Fruit fly (Drosophila melanogaster) whole organism, pupa: ENCODE data around the gene CG11562.

Experiments used
- CG10348 ChIP-seq: fragments of 200-800 bp; sonication (Bioruptor generic); IDR thresholded peaks from 2 replicates; pipeline ENCODE4 v1.3.6; 2022; ENCODE audit warnings: missing biosample characterization, missing genetic modification characterization
- CG12605 ChIP-seq: fragments of 200-800 bp; sonication (Bioruptor generic); IDR thresholded peaks from 2 replicates; pipeline ENCODE4 v1.3.6; 2022; ENCODE audit warnings: missing biosample characterization, missing genetic modification characterization
- CG13204 ChIP-seq: fragments of 200-800 bp; sonication (Bioruptor generic); optimal IDR thresholded peaks from 2 replicates; lab custom pipeline; 2018; ENCODE audit warnings: missing biosample characterization, mild to moderate bottlenecking, missing genetic modification characterization, moderate library complexity
- CG14655 ChIP-seq: fragments of 200-800 bp; sonication (Bioruptor generic); optimal IDR thresholded peaks from 3 replicates; lab custom pipeline; 2017; ENCODE audit warnings: mild to moderate bottlenecking, missing biosample characterization, missing genetic modification reagents, missing genetic modification characterization
- CG15710 ChIP-seq: fragments of 200-800 bp; sonication (Bioruptor generic); optimal IDR thresholded peaks from 2 replicates; lab custom pipeline; 2018; ENCODE audit warnings: missing biosample characterization, mild to moderate bottlenecking, missing genetic modification characterization, moderate library complexity
- CG17806 ChIP-seq: fragments of 200-800 bp; sonication (Bioruptor generic); optimal IDR thresholded peaks from 2 replicates; lab custom pipeline; 2018; ENCODE audit warnings: missing biosample characterization, mild to moderate bottlenecking, missing genetic modification characterization, moderate library complexity
- CG32121 ChIP-seq: fragments of 200-800 bp; sonication (Bioruptor generic); IDR thresholded peaks from 2 replicates; pipeline ENCODE4 v1.3.6; 2022; ENCODE audit warnings: missing biosample characterization, missing genetic modification characterization
- CG34367 ChIP-seq: fragments of 200-800 bp; sonication (Bioruptor generic); optimal IDR thresholded peaks from 2 replicates; lab custom pipeline; 2018; ENCODE audit warnings: missing biosample characterization, mild to moderate bottlenecking, missing genetic modification characterization
- CG4496 ChIP-seq: fragments of 200-800 bp; sonication (Bioruptor generic); IDR thresholded peaks from 3 replicates; pipeline ENCODE4 v1.3.6; 2022; ENCODE audit warnings: missing biosample characterization, missing genetic modification characterization
- CG8159 ChIP-seq: fragments of 200-800 bp; sonication (Bioruptor generic); optimal IDR thresholded peaks from 3 replicates; lab custom pipeline; 2018; ENCODE audit warnings: missing biosample characterization, mild to moderate bottlenecking, missing genetic modification characterization, moderate library complexity
- CG8301 ChIP-seq: fragments of 200-800 bp; sonication (Bioruptor generic); optimal IDR thresholded peaks from 2 replicates; lab custom pipeline; 2018; ENCODE audit warnings: missing biosample characterization, mild to moderate bottlenecking, missing genetic modification characterization
- CG9948 ChIP-seq: fragments of 200-800 bp; sonication (Bioruptor generic); optimal IDR thresholded peaks from 2 replicates; lab custom pipeline; 2018; ENCODE audit warnings: missing biosample characterization, mild to moderate bottlenecking, missing genetic modification characterization, moderate library complexity
- D1 ChIP-seq: fragments of 200-800 bp; sonication (Bioruptor generic); optimal IDR thresholded peaks from 2 replicates; lab custom pipeline; 2018; ENCODE audit warnings: missing biosample characterization, mild to moderate bottlenecking, missing genetic modification characterization, moderate library complexity
- EcR ChIP-seq: fragments of 200-800 bp; sonication (Bioruptor generic); optimal IDR thresholded peaks from 3 replicates; lab custom pipeline; 2019; ENCODE audit warnings: missing biosample characterization, missing genetic modification characterization, mild to moderate bottlenecking, moderate library complexity, missing genetic modification reagents
- Ets98B ChIP-seq: fragments of 200-800 bp; sonication (Bioruptor generic); IDR thresholded peaks from 2 replicates; pipeline ENCODE4 v1.3.6; 2022; ENCODE audit warnings: missing biosample characterization, missing genetic modification characterization
- Pif1A ChIP-seq: fragments of 200-800 bp; sonication (Bioruptor generic); optimal IDR thresholded peaks from 3 replicates; lab custom pipeline; 2016; ENCODE audit warnings: missing biosample characterization, missing genetic modification characterization
- Pif1B ChIP-seq: fragments of 200-800 bp; sonication (Bioruptor generic); optimal IDR thresholded peaks from 3 replicates; lab custom pipeline; 2016; ENCODE audit warnings: missing biosample characterization, missing genetic modification characterization
- Snoo ChIP-seq: fragments of 200-800 bp; sonication (Bioruptor generic); optimal IDR thresholded peaks from 3 replicates; lab custom pipeline; 2017; ENCODE audit warnings: missing biosample characterization, mild to moderate bottlenecking, missing genetic modification characterization, inconsistent platforms
- fd96Ca ChIP-seq: fragments of 200-800 bp; sonication (Bioruptor generic); IDR thresholded peaks from 3 replicates; pipeline ENCODE4 v1.3.6; 2022; ENCODE audit warnings: missing biosample characterization, missing genetic modification characterization
- gl ChIP-seq: fragments of 200-800 bp; sonication (Bioruptor generic); optimal IDR thresholded peaks from 2 replicates; lab custom pipeline; 2018; ENCODE audit warnings: missing biosample characterization, mild to moderate bottlenecking, missing genetic modification characterization
- rn ChIP-seq: fragments of 200-800 bp; sonication (Bioruptor generic); IDR thresholded peaks from 2 replicates; pipeline ENCODE4 v1.3.6; 2022; ENCODE audit warnings: missing biosample characterization, missing genetic modification characterization

The CG11562 gene

DNA sequence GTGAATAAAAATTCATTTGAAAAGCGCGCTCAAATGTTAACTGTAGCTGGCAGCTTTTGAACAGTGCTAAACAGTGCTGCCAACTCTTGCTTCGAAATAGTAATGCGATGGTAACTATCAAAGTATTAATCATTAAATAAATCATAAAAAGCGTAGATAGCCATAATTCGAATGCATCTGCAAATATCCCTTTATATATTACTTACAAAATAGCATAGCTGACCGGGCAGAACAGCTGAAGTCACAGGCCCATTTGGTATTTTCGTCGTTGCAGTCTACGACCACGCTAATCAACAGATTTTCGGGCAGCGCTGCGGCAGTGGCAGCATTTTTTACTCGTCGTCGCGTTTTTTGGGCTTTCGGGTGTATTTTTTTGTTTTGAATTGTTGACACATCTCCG, 13.4 kb downstream of the CG11562 start, which contains the start of gene Plc21C:
TSS of gene Plc21C (plus strand) at position 290 of the 400 bp plus-strand sequence.
- no peak for TF ChIP-seq rn
- peak; percentile 14 for TF ChIP-seq CG8159 (tag; lab: Kevin White, UChicago)
- TF ChIP-seq CG8301 (tag; lab: Kevin White, UChicago) = no peak
- no peak for TF ChIP-seq CG13204 (GFP tag; lab: Kevin White, UChicago)
- no peak for TF ChIP-seq fd96Ca (GFP tag; lab: Robert Waterston, UW)
- no peak for TF ChIP-seq Snoo (tag; lab: Kevin White, UChicago)
- no peak for TF ChIP-seq CG12605 (GFP tag; lab: Robert Waterston, UW)
- TF ChIP-seq Ets98B (GFP tag; lab: Robert Waterston, UW) = no peak
- TF ChIP-seq EcR (GFP tag; lab: Kevin White, UChicago) = no peak
- no peak for TF ChIP-seq CG10348
- no peak for TF ChIP-seq D1
- TF ChIP-seq CG32121 (GFP tag; lab: Robert Waterston, UW) = no peak
- no peak for TF ChIP-seq CG34367 (tag; lab: Kevin White, UChicago)
- TF ChIP-seq Pif1B (GFP tag; lab: Kevin White, UChicago) = no peak
- TF ChIP-seq CG17806 = peak; percentile 11
- TF ChIP-seq gl (tag; lab: Kevin White, UChicago) = no peak
- TF ChIP-seq CG14655 (GFP tag; lab: Kevin White, UChicago) = peak; percentile 9
- no peak for TF ChIP-seq CG4496
- no peak for TF ChIP-seq CG9948 (tag; lab: Kevin White, UChicago)
- TF ChIP-seq CG15710 (tag; lab: Kevin White, UChicago) = peak; percentile 27
- no peak for TF ChIP-seq Pif1A (GFP tag; lab: Kevin White, UChicago)

DNA sequence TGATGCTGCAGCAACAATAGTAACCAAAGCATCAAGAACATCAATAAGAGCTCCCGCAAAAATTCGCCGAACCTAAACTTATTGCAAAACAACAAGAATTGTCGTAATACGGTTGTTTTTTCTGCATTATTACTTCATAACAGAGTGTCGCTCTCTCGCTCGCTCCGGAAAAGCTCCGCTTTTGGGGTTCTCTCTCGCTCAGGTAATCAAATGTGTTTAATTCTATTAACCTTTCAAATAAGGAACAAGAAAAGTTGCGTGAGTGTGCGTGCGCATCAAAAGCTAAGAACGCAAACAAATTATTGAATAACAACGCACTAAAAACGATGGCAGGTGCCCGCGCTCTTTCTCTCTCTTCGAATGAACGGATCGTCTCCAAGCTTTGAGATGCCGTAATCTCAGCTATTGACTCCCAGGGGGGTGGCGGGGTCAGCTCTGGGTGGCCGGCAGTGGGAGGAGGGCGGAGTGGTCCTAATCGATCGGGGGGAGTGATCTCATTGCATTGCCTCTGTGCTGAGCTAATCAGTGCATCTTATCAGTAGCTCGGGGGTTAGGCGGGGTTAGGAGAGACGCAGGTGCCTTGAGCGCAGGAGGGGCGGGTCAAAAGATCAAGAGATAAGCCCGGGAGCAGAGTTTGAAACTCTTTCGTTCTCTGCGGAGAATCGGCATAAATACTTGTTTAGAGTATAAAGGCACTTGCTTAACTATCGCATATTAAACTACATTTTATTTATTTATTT, 14.1 kb downstream of the CG11562 start:
- TF ChIP-seq CG12605 (GFP tag; lab: Robert Waterston, UW) = no peak
- TF ChIP-seq EcR (GFP tag; lab: Kevin White, UChicago) = peak; percentile 14
- no peak for TF ChIP-seq CG17806
- no peak for TF ChIP-seq Snoo (tag; lab: Kevin White, UChicago)
- TF ChIP-seq CG4496 = 0 out of 3 replicates have a peak, but pooled peaks have one; percentile 33
- no peak for TF ChIP-seq CG15710 (tag; lab: Kevin White, UChicago)
- no peak; the same call in 1 of the 2 replicates for TF ChIP-seq CG32121 (GFP tag; lab: Robert Waterston, UW)
- TF ChIP-seq, all 21 proteins: peak for 2

DNA sequence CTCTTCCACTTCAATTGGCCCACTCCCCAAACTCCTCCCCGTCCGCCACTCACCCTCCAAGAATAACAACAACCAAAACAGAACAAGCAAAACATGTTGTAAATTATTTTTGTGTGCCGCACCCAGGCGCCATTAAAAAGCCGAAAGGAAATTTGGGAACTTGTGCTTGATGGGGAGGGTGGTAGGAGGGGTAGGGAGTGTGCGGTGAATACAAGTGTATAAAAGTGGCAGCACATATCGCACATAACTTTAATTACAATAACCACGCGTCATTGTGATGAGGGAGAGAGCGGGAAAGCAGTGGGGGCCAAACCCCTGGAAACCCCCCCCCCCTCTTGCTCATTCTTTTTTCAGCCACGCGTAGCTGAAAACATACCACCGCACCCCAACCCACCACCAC, 14.9 kb downstream of the CG11562 start:
- TF ChIP-seq CG4496 (no peak), fd96Ca (GFP tag; lab: Robert Waterston, UW) (no peak), Snoo (tag; lab: Kevin White, UChicago) (no peak), CG34367 (tag; lab: Kevin White, UChicago) (no peak), CG13204 (GFP tag; lab: Kevin White, UChicago) (no peak), Ets98B (GFP tag; lab: Robert Waterston, UW) (no peak), rn (no peak), CG8159 (tag; lab: Kevin White, UChicago) (no peak), D1 (no peak), CG8301 (tag; lab: Kevin White, UChicago) (no peak), CG10348 (no peak), CG9948 (tag; lab: Kevin White, UChicago) (no peak), CG32121 (GFP tag; lab: Robert Waterston, UW) (no peak), Pif1A (GFP tag; lab: Kevin White, UChicago) (no peak), EcR (GFP tag; lab: Kevin White, UChicago) (no peak), CG14655 (GFP tag; lab: Kevin White, UChicago) (no peak)

DNA sequence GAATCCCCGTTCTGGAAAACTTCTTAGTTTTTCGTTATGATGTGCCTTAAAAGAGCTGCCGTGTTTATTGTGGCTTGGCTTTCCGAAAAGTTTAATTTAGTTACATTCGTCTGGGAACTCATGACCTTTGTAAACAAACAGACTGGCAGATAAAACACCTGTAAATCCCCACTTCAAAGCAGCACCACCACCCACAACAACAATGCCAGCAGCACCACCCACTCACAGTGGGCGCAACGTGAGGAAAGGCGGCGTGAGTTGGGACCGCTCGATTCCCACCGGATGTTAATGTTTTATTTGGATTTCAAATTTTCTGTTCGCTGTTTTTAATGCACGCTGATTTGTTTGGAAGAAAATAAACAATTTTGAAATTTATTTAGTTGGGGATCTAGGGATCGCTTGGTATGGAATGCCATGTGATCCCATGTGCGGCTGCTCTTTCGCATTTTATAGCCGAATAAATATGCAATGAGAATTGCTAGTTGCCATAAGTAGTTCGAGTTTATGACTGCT, 16.0 kb downstream of the CG11562 start:
- no peak for TF ChIP-seq CG32121 (GFP tag; lab: Robert Waterston, UW)
- no peak for TF ChIP-seq CG14655 (GFP tag; lab: Kevin White, UChicago)
- TF ChIP-seq Snoo (tag; lab: Kevin White, UChicago) = no peak
- no peak for TF ChIP-seq CG10348
- TF ChIP-seq Pif1A (GFP tag; lab: Kevin White, UChicago) = no peak
- no peak for TF ChIP-seq rn
- TF ChIP-seq CG34367 (tag; lab: Kevin White, UChicago) = no peak
- TF ChIP-seq CG8301 (tag; lab: Kevin White, UChicago) = no peak
- no peak for TF ChIP-seq CG8159 (tag; lab: Kevin White, UChicago)
- no peak for TF ChIP-seq D1
- no peak for TF ChIP-seq CG4496
- TF ChIP-seq EcR (GFP tag; lab: Kevin White, UChicago) = no peak
- no peak for TF ChIP-seq gl (tag; lab: Kevin White, UChicago)
- TF ChIP-seq CG9948 (tag; lab: Kevin White, UChicago) = no peak
- TF ChIP-seq CG12605 (GFP tag; lab: Robert Waterston, UW) = no peak
- TF ChIP-seq CG17806 = no peak
- TF ChIP-seq CG15710 (tag; lab: Kevin White, UChicago) = no peak
- no peak for TF ChIP-seq fd96Ca (GFP tag; lab: Robert Waterston, UW)
- TF ChIP-seq Ets98B (GFP tag; lab: Robert Waterston, UW) = no peak
- no peak for TF ChIP-seq CG13204 (GFP tag; lab: Kevin White, UChicago)

- TF ChIP-seq D1 (no peak), Pif1B (GFP tag; lab: Kevin White, UChicago) (no peak), CG10348 (no peak), CG13204 (GFP tag; lab: Kevin White, UChicago) (no peak), Ets98B (GFP tag; lab: Robert Waterston, UW) (no peak), CG32121 (GFP tag; lab: Robert Waterston, UW) (no peak), CG34367 (tag; lab: Kevin White, UChicago) (no peak), Pif1A (GFP tag; lab: Kevin White, UChicago) (no peak), gl (tag; lab: Kevin White, UChicago) (no peak), CG8159 (tag; lab: Kevin White, UChicago) (no peak)
- TF ChIP-seq, all 21 proteins: peak for 0
These were observed 17.0 kb downstream of the CG11562 start for dm6 chr2L:309177-309576.
